Fruit fly (Drosophila melanogaster): ENCODE results near the gene CG17321.

dm6 chr2L:18826496-18827008, 18.4 kb upstream of the CG17321 start, which contains the start of gene Ugt36E1:
- no peak for TF ChIP-seq psq (optimal IDR thresholded peaks at IDR 0.05)
- TF ChIP-seq Myc (optimal IDR thresholded peaks at IDR 0.05) = no peak
- no peak for TF ChIP-seq Sin3A (optimal IDR thresholded peaks at IDR 0.05)
- TF ChIP-seq h (optimal IDR thresholded peaks at IDR 0.05) = no peak
- TF ChIP-seq insv (optimal IDR thresholded peaks at IDR 0.05) = no peak
- TF ChIP-seq ttk (optimal IDR thresholded peaks at IDR 0.05) = no peak

Measured in Kc167 (cell line).